Fruit fly (Drosophila melanogaster): ENCODE data around the gene Lgr4.
A peak's percentile ranks its signal among the peaks of the same experiment; 100 is the strongest.

Gene Lgr4

dm6 chrX:13233811-13234737 lies 45.1 kb upstream of the Lgr4 start (continued):
- peak; percentile 59; the same call in 1 of the 2 replicates for TF ChIP-seq E2f2 (GFP tag; IDR thresholded peaks at IDR 0.05)
- peak; percentile 81 for TF ChIP-seq unpg (GFP tag; optimal IDR thresholded peaks at IDR 0.05)
- peak; percentile 88 for TF ChIP-seq jumu (GFP tag; optimal IDR thresholded peaks at IDR 0.05)
- TF ChIP-seq croc (GFP tag; conservative IDR thresholded peaks at IDR 0.05): peak; percentile 89
- TF ChIP-seq nerfin-1 (tag; optimal IDR thresholded peaks at IDR 0.05): peak; percentile 86
- peak; percentile 91 for TF ChIP-seq phol (tag; optimal IDR thresholded peaks at IDR 0.05)
- TF ChIP-seq Xrp1 (GFP tag; IDR thresholded peaks at IDR 0.05): peak; percentile 91
- TF ChIP-seq sim (GFP tag; IDR thresholded peaks at IDR 0.05): peak; percentile 78; the same call in 1 of the 2 replicates
- TF ChIP-seq CG8944 (GFP tag; optimal IDR thresholded peaks at IDR 0.05): peak; percentile 70
- peak; percentile 59 for TF ChIP-seq ERR (GFP tag; optimal IDR thresholded peaks at IDR 0.05)
- peak; percentile 32 for TF ChIP-seq CG6854 (GFP tag; optimal IDR thresholded peaks at IDR 0.05)
- no peak for TF ChIP-seq CG16813 (GFP tag; IDR thresholded peaks at IDR 0.05; ENCODE audit: partially characterized antibody)
- TF ChIP-seq Dfd (GFP tag; optimal IDR thresholded peaks at IDR 0.05): no peak
- peak; percentile 74 for TF ChIP-seq CG6272 (GFP tag; IDR thresholded peaks at IDR 0.05)
- peak; percentile 61 for TF ChIP-seq grau (tag; optimal IDR thresholded peaks at IDR 0.05)
- peak; percentile 34 for TF ChIP-seq Myb (GFP tag; optimal IDR thresholded peaks at IDR 0.05)
- TF ChIP-seq Bteb2 (GFP tag; optimal IDR thresholded peaks at IDR 0.05): peak; percentile 74
- TF ChIP-seq CG12155 (GFP tag; optimal IDR thresholded peaks at IDR 0.05): peak; percentile 77
- peak; percentile 69 for TF ChIP-seq Abd-B (GFP tag; optimal IDR thresholded peaks at IDR 0.05)
- TF ChIP-seq pita (GFP tag; optimal IDR thresholded peaks at IDR 0.05): no peak
- TF ChIP-seq Dref (GFP tag; IDR thresholded peaks at IDR 0.05): no peak
- TF ChIP-seq Drgx (GFP tag; IDR thresholded peaks at IDR 0.05): peak; percentile 48; the same call in 1 of the 2 replicates
- TF ChIP-seq luna (GFP tag; optimal IDR thresholded peaks at IDR 0.05): no peak
- peak; percentile 68 for TF ChIP-seq CG1792 (GFP tag; optimal IDR thresholded peaks at IDR 0.05)
- TF ChIP-seq CG7928 (GFP tag; optimal IDR thresholded peaks at IDR 0.05): no peak
- TF ChIP-seq z (GFP tag; IDR thresholded peaks at IDR 0.05): peak; percentile 33; the same call in 1 of the 3 replicates
- TF ChIP-seq sens-2 (GFP tag; IDR thresholded peaks at IDR 0.05): peak; percentile 83
- TF ChIP-seq pnt (GFP tag; optimal IDR thresholded peaks at IDR 0.05): peak; percentile 91
- TF ChIP-seq CG12299 (tag; optimal IDR thresholded peaks at IDR 0.05): peak; percentile 4
- TF ChIP-seq Ssrp (tag; optimal IDR thresholded peaks at IDR 0.05): peak; percentile 80
- no peak for TF ChIP-seq CG2129 (GFP tag; IDR thresholded peaks at IDR 0.05; ENCODE audit: partially characterized antibody)
- TF ChIP-seq sd (tag; optimal IDR thresholded peaks at IDR 0.05): peak; percentile 10
- peak; percentile 76 for TF ChIP-seq CG9215 (GFP tag; IDR thresholded peaks at IDR 0.05)
- TF ChIP-seq CG5953 (GFP tag; IDR thresholded peaks at IDR 0.05): peak; percentile 39; the same call in 1 of the 2 replicates
- TF ChIP-seq Six4 (GFP tag; optimal IDR thresholded peaks at IDR 0.05): peak; percentile 79
- no peak for TF ChIP-seq hb (GFP tag; IDR thresholded peaks at IDR 0.05; ENCODE audit: partially characterized antibody)
- peak; percentile 70 for TF ChIP-seq CG12744 (GFP tag; optimal IDR thresholded peaks at IDR 0.05)
- peak; percentile 72 for TF ChIP-seq CG2875 (GFP tag; optimal IDR thresholded peaks at IDR 0.05)
- no peak for TF ChIP-seq pzg (GFP tag; optimal IDR thresholded peaks at IDR 0.05)
- TF ChIP-seq lab (GFP tag; optimal IDR thresholded peaks at IDR 0.05): peak; percentile 76
- peak; percentile 85 for TF ChIP-seq twi (tag; optimal IDR thresholded peaks at IDR 0.05)
- TF ChIP-seq otp (GFP tag; IDR thresholded peaks at IDR 0.05): peak; percentile 91
- no peak for TF ChIP-seq knrl (GFP tag; IDR thresholded peaks at IDR 0.05; ENCODE audit: partially characterized antibody)
- TF ChIP-seq MTF-1 (GFP tag; optimal IDR thresholded peaks at IDR 0.05; ENCODE audit: borderline replicate concordance): peak; percentile 19
- TF ChIP-seq CG2116 (GFP tag; optimal IDR thresholded peaks at IDR 0.05): peak; percentile 35
- TF ChIP-seq Spps (tag; optimal IDR thresholded peaks at IDR 0.05): peak; percentile 65
- TF ChIP-seq Lpt (GFP tag; optimal IDR thresholded peaks at IDR 0.05): no peak
- TF ChIP-seq bigmax (GFP tag; optimal IDR thresholded peaks at IDR 0.05): no peak

Measured in whole organism, embryonic.